Fruit fly (Drosophila melanogaster) whole organism, embryonic: ENCODE data around the gene GluProRS.

Experiments
- Ada2b ChIP-seq: fragments of 200-800 bp; sonication (Bioruptor generic); IDR thresholded peaks from 2 replicates; pipeline ENCODE4 v1.3.6; 2022; ENCODE audit warnings: missing biosample characterization, missing genetic modification characterization
- Aef1 ChIP-seq: fragments of 200-800 bp; sonication (Bioruptor generic); IDR thresholded peaks from 3 replicates; pipeline ENCODE4 v1.3.6; 2022; ENCODE audit warnings: missing biosample characterization, missing genetic modification characterization
- B-H1 ChIP-seq: fragments of 200-800 bp; sonication (Bioruptor generic); IDR thresholded peaks from 3 replicates; pipeline ENCODE4 v1.3.6; 2022; ENCODE audit warnings: missing biosample characterization, missing genetic modification characterization
- B-H2 ChIP-seq: fragments of 200-800 bp; sonication (Bioruptor generic); optimal IDR thresholded peaks from 2 replicates; lab custom pipeline; 2018; ENCODE audit warnings: missing biosample characterization, mild to moderate bottlenecking, missing genetic modification characterization
- CG10274 ChIP-seq: fragments of 200-800 bp; sonication (Bioruptor generic); optimal IDR thresholded peaks from 3 replicates; lab custom pipeline; 2017; ENCODE audit warnings: missing biosample characterization, mild to moderate bottlenecking, missing genetic modification characterization
- CG11093 ChIP-seq: fragments of 200-800 bp; sonication (Bioruptor generic); IDR thresholded peaks from 3 replicates; pipeline ENCODE4 v1.3.6; 2022; ENCODE audit warnings: missing biosample characterization, missing genetic modification characterization
- CG14050 ChIP-seq: fragments of 200-800 bp; sonication (Bioruptor generic); IDR thresholded peaks from 3 replicates; pipeline ENCODE4 v1.3.6; 2022; ENCODE audit warnings: missing biosample characterization, missing genetic modification characterization
- CG1529 ChIP-seq: fragments of 200-800 bp; sonication (Bioruptor generic); optimal IDR thresholded peaks from 3 replicates; lab custom pipeline; 2018; ENCODE audit warnings: missing biosample characterization, missing genetic modification characterization
- CG15601 ChIP-seq: fragments of 200-800 bp; sonication (Bioruptor generic); optimal IDR thresholded peaks from 3 replicates; lab custom pipeline; 2019; ENCODE audit warnings: missing biosample characterization, mild to moderate bottlenecking, missing genetic modification characterization, moderate library complexity
- CG1647 ChIP-seq: fragments of 200-800 bp; sonication (Bioruptor generic); optimal IDR thresholded peaks from 3 replicates; lab custom pipeline; 2016; ENCODE audit warnings: missing biosample characterization, missing genetic modification characterization
- CG17568 ChIP-seq: fragments of 200-800 bp; sonication (Bioruptor generic); optimal IDR thresholded peaks from 2 replicates; lab custom pipeline; 2018; ENCODE audit warnings: missing biosample characterization, mild to moderate bottlenecking, missing genetic modification characterization, moderate library complexity
- CG18476 ChIP-seq: fragments of 200-800 bp; sonication (Bioruptor generic); optimal IDR thresholded peaks from 2 replicates; lab custom pipeline; 2016; ENCODE audit warnings: missing biosample characterization, mild to moderate bottlenecking, missing genetic modification characterization
- CG2199 ChIP-seq: fragments of 200-800 bp; sonication (Bioruptor generic); IDR thresholded peaks from 3 replicates; pipeline ENCODE4 v1.3.6; 2022; ENCODE audit warnings: missing biosample characterization, missing genetic modification characterization
- CG30403 ChIP-seq: fragments of 200-800 bp; sonication (Bioruptor generic); optimal IDR thresholded peaks from 3 replicates; lab custom pipeline; 2016; ENCODE audit warnings: missing biosample characterization, missing genetic modification characterization
- CG33557 ChIP-seq: fragments of 200-800 bp; sonication (Bioruptor generic); optimal IDR thresholded peaks from 2 replicates; lab custom pipeline; 2019; ENCODE audit warnings: missing biosample characterization, mild to moderate bottlenecking, missing genetic modification characterization, moderate library complexity
- CG43689 ChIP-seq: fragments of 200-800 bp; sonication (Bioruptor generic); IDR thresholded peaks from 2 replicates; pipeline ENCODE4 v1.3.6; 2022; ENCODE audit warnings: missing biosample characterization, missing genetic modification characterization
- CG4730 ChIP-seq: fragments of 200-800 bp; sonication (Bioruptor generic); IDR thresholded peaks from 2 replicates; pipeline ENCODE4 v1.3.6; 2022; ENCODE audit warnings: missing biosample characterization, missing genetic modification characterization
- CG6791 ChIP-seq: fragments of 200-800 bp; sonication (Bioruptor generic); IDR thresholded peaks from 3 replicates; pipeline ENCODE4 v1.3.6; 2022; ENCODE audit warnings: missing biosample characterization, missing genetic modification characterization; ENCODE audit not compliant: partially characterized antibody
- CG7372 ChIP-seq: fragments of 200-800 bp; sonication (Bioruptor generic); IDR thresholded peaks from 2 replicates; pipeline ENCODE4 v1.3.6; 2022; ENCODE audit warnings: missing biosample characterization, missing genetic modification characterization
- CG8944 ChIP-seq: fragments of 200-800 bp; sonication (Bioruptor generic); optimal IDR thresholded peaks from 3 replicates; lab custom pipeline; 2016; ENCODE audit warnings: missing biosample characterization, missing genetic modification characterization
- D19A ChIP-seq: fragments of 200-800 bp; optimal IDR thresholded peaks from 3 replicates; lab custom pipeline; 2019; ENCODE audit warnings: missing biosample characterization, mild to moderate bottlenecking, missing genetic modification characterization, moderate library complexity
- Dip2 ChIP-seq: fragments of 200-800 bp; sonication (Bioruptor generic); IDR thresholded peaks from 2 replicates; pipeline ENCODE4 v1.3.6; 2022; ENCODE audit warnings: missing biosample characterization, missing genetic modification characterization
- Ets65A ChIP-seq: fragments of 200-800 bp; sonication (Bioruptor generic); peaks from one replicate; lab custom pipeline; 2016; ENCODE audit warnings: missing biosample characterization, missing genetic modification characterization
- H15 ChIP-seq: fragments of 200-800 bp; sonication (Bioruptor generic); IDR thresholded peaks from 3 replicates; pipeline ENCODE4 v1.3.6; 2022; ENCODE audit warnings: missing biosample characterization, missing genetic modification characterization
- HLHmδ ChIP-seq: fragments of 200-800 bp; sonication (Bioruptor generic); optimal IDR thresholded peaks from 2 replicates; lab custom pipeline; 2018; ENCODE audit warnings: missing biosample characterization, mild to moderate bottlenecking, missing genetic modification characterization, moderate library complexity
- Hand ChIP-seq: fragments of 200-800 bp; sonication (Bioruptor generic); optimal IDR thresholded peaks from 2 replicates; lab custom pipeline; 2017; ENCODE audit warnings: mild to moderate bottlenecking, missing biosample characterization, missing genetic modification reagents, missing genetic modification characterization
- Hey ChIP-seq: fragments of 200-800 bp; sonication (Bioruptor generic); optimal IDR thresholded peaks from 3 replicates; lab custom pipeline; 2018; ENCODE audit warnings: missing biosample characterization, mild to moderate bottlenecking, missing genetic modification characterization
- HmgD ChIP-seq: fragments of 200-800 bp; sonication (Bioruptor generic); optimal IDR thresholded peaks from 3 replicates; lab custom pipeline; 2016; ENCODE audit warnings: missing biosample characterization, missing genetic modification characterization
- Jarid2 ChIP-seq: fragments of 200-800 bp; sonication (Bioruptor generic); optimal IDR thresholded peaks from 3 replicates; lab custom pipeline; 2017; ENCODE audit warnings: mild to moderate bottlenecking, missing biosample characterization, missing genetic modification reagents, missing genetic modification characterization
- Neu2 ChIP-seq: fragments of 200-800 bp; sonication (Bioruptor generic); optimal IDR thresholded peaks from 3 replicates; lab custom pipeline; 2016; ENCODE audit warnings: missing biosample characterization, missing genetic modification characterization, borderline replicate concordance
- Nf-YB ChIP-seq: fragments of 200-800 bp; sonication (Bioruptor generic); optimal IDR thresholded peaks from 3 replicates; lab custom pipeline; 2019; ENCODE audit warnings: missing biosample characterization, mild to moderate bottlenecking, missing genetic modification characterization, moderate library complexity
- Pdp1 ChIP-seq, 2 experiments: fragments of 200-800 bp; sonication (Bioruptor generic); optimal IDR thresholded peaks; 3 replicates each; lab custom pipeline; 2016; ENCODE audit warnings: missing biosample characterization in 2 of 2, missing genetic modification characterization in 2 of 2, mild to moderate bottlenecking in 1 of 2, moderate library complexity in 1 of 2
- az2 ChIP-seq: fragments of 200-800 bp; sonication (Bioruptor generic); optimal IDR thresholded peaks from 3 replicates; lab custom pipeline; 2016; ENCODE audit warnings: missing biosample characterization, missing genetic modification characterization
- bigmax ChIP-seq: fragments of 200-800 bp; sonication (Bioruptor generic); optimal IDR thresholded peaks from 2 replicates; lab custom pipeline; 2018; ENCODE audit warnings: missing biosample characterization, mild to moderate bottlenecking, missing genetic modification characterization
- crc ChIP-seq: fragments of 200-800 bp; sonication (Bioruptor generic); optimal IDR thresholded peaks from 2 replicates; lab custom pipeline; 2016; ENCODE audit warnings: missing biosample characterization, missing genetic modification characterization
- cwo ChIP-seq: fragments of 200-800 bp; sonication (Bioruptor generic); optimal IDR thresholded peaks from 3 replicates; lab custom pipeline; 2017; ENCODE audit warnings: missing biosample characterization, missing genetic modification characterization, mild to moderate bottlenecking, moderate library complexity, missing genetic modification reagents
- dm ChIP-seq: fragments of 200-800 bp; sonication (Bioruptor generic); optimal IDR thresholded peaks from 3 replicates; lab custom pipeline; 2016; ENCODE audit warnings: missing biosample characterization, missing genetic modification characterization
- ems ChIP-seq: fragments of 200-800 bp; sonication (Bioruptor generic); optimal IDR thresholded peaks from 3 replicates; lab custom pipeline; 2016; ENCODE audit warnings: missing biosample characterization, missing genetic modification characterization
- eve ChIP-seq, 2 experiments: fragments of >200 bp; optimal IDR thresholded peaks; 2 replicates each; lab custom pipeline; 2017; ENCODE audit warnings: missing biosample characterization in 2 of 2, missing genetic modification characterization in 2 of 2
- fd102C ChIP-seq: fragments of 200-800 bp; sonication (Bioruptor generic); optimal IDR thresholded peaks from 2 replicates; lab custom pipeline; 2018; ENCODE audit warnings: missing biosample characterization, mild to moderate bottlenecking, missing genetic modification characterization, moderate library complexity
- inv ChIP-seq: fragments of 200-800 bp; sonication (Bioruptor generic); IDR thresholded peaks from 2 replicates; pipeline ENCODE4 v1.3.6; 2022; ENCODE audit warnings: missing biosample characterization, missing genetic modification characterization; ENCODE audit not compliant: partially characterized antibody
- lola ChIP-seq, 3 experiments: fragments of >200 bp in 2 of 3; fragments of 200-800 bp in 1 of 3; sonication (Bioruptor generic) in 1 of 3; optimal IDR thresholded peaks; 2 replicates each; lab custom pipeline; 2017 to 2019; ENCODE audit warnings: missing biosample characterization in 3 of 3, missing genetic modification characterization in 3 of 3, mild to moderate bottlenecking in 1 of 3, moderate library complexity in 1 of 3
- mld ChIP-seq: fragments of 200-800 bp; sonication (Bioruptor generic); IDR thresholded peaks from 3 replicates; pipeline ENCODE4 v1.3.6; 2022; ENCODE audit warnings: missing biosample characterization, missing genetic modification characterization; ENCODE audit not compliant: partially characterized antibody
- oc ChIP-seq: fragments of 200-800 bp; sonication (Bioruptor generic); optimal IDR thresholded peaks from 2 replicates; lab custom pipeline; 2018; ENCODE audit warnings: missing biosample characterization, mild to moderate bottlenecking, missing genetic modification characterization, moderate library complexity
- pho ChIP-seq: fragments of 200-800 bp; sonication (Bioruptor generic); optimal IDR thresholded peaks from 2 replicates; lab custom pipeline; 2016; ENCODE audit warnings: missing biosample characterization, missing genetic modification characterization
- ranshi ChIP-seq: fragments of 200-800 bp; sonication (Bioruptor generic); IDR thresholded peaks from 2 replicates; pipeline ENCODE4 v1.3.6; 2022; ENCODE audit warnings: missing biosample characterization, missing genetic modification characterization
- sens-2 ChIP-seq: fragments of 200-800 bp; sonication (Bioruptor generic); IDR thresholded peaks from 2 replicates; pipeline ENCODE4 v1.3.6; 2022; ENCODE audit warnings: missing biosample characterization, missing genetic modification characterization
- trem ChIP-seq: fragments of 200-800 bp; optimal IDR thresholded peaks from 3 replicates; lab custom pipeline; 2019; ENCODE audit warnings: missing biosample characterization, mild to moderate bottlenecking, missing genetic modification characterization, moderate library complexity
- zfh2 ChIP-seq: fragments of 200-800 bp; sonication (Bioruptor generic); optimal IDR thresholded peaks from 2 replicates; lab custom pipeline; 2016; ENCODE audit warnings: missing biosample characterization, missing genetic modification characterization

Gene GluProRS

dm6 chr3R:23920874-23921539 is 37.2 kb downstream of the GluProRS start (continued):
- TF ChIP-seq ems (GFP tag; lab: Kevin White, UChicago) (peak; percentile 7), Hand (GFP tag; lab: Kevin White, UChicago) (peak; percentile 22), CG14050 (GFP tag; lab: Robert Waterston, UW) (peak; percentile 40; the same call in 1 of the 3 replicates), oc (peak; percentile 59), CG4730 (GFP tag; lab: Robert Waterston, UW) (0 out of 2 replicates have a peak, but pooled peaks have one; percentile 15), B-H2 (GFP tag; lab: Kevin White, UChicago) (peak; percentile 85), CG6791 (GFP tag; lab: Robert Waterston, UW) (no peak), CG11093 (0 out of 3 replicates have a peak, but pooled peaks have one; percentile 16), Nf-YB (GFP tag; lab: Kevin White, UChicago) (peak; percentile 16), Dip2 (GFP tag; lab: Robert Waterston, UW) (no peak), Ada2b (GFP tag; lab: Robert Waterston, UW) (0 out of 2 replicates have a peak, but pooled peaks have one; percentile 13), CG15601 (tag; lab: Kevin White, UChicago) (no peak), bigmax (GFP tag; lab: Kevin White, UChicago) (no peak), az2 (GFP tag; lab: Kevin White, UChicago) (no peak), CG1647 (GFP tag; lab: Kevin White, UChicago) (no peak), D19A (tag; lab: Kevin White, UChicago) (no peak), crc (peak; percentile 8), Jarid2 (GFP tag; lab: Kevin White, UChicago) (peak; percentile 11), Neu2 (GFP tag; lab: Kevin White, UChicago) (no peak), pho (peak; percentile 61), mld (no peak), zfh2 (GFP tag; lab: Kevin White, UChicago) (peak; percentile 74), dm (GFP tag; lab: Kevin White, UChicago) (no peak), cwo (GFP tag; lab: Kevin White, UChicago) (peak; percentile 53), CG30403 (GFP tag; lab: Kevin White, UChicago) (no peak), eve (GFP tag; optimal IDR thresholded peaks at IDR 0.05; lab: Kevin White, UChicago) (no peak), inv (GFP tag; lab: Robert Waterston, UW) (no peak), trem (tag; lab: Kevin White, UChicago) (no peak), CG8944 (GFP tag; lab: Kevin White, UChicago) (peak; percentile 10), Aef1 (GFP tag; lab: Robert Waterston, UW) (peak; percentile 48; the same call in 1 of the 3 replicates), HmgD (GFP tag; lab: Kevin White, UChicago) (no peak), CG17568 (GFP tag; lab: Kevin White, UChicago) (no peak), CG33557 (GFP tag; lab: Kevin White, UChicago) (no peak), CG2199 (no peak), CG10274 (GFP tag; lab: Kevin White, UChicago) (no peak), fd102C (GFP tag; lab: Kevin White, UChicago) (no peak), lola (GFP tag; optimal IDR thresholded peaks at IDR 0.05; lab: Kevin White, UChicago) (no peak), B-H1 (GFP tag; lab: Robert Waterston, UW) (peak; percentile 30; the same call in 1 of the 3 replicates), Ets65A (GFP tag; lab: Kevin White, UChicago) (peak; percentile 94), CG7372 (GFP tag; lab: Robert Waterston, UW) (peak; percentile 29; the same call in 1 of the 2 replicates), ranshi (GFP tag; lab: Robert Waterston, UW) (peak; percentile 63; the same call in 1 of the 2 replicates), sens-2 (GFP tag; lab: Robert Waterston, UW) (no peak), CG18476 (GFP tag; lab: Kevin White, UChicago) (no peak), H15 (GFP tag; lab: Robert Waterston, UW) (no peak), Hey (tag; lab: Kevin White, UChicago) (peak; percentile 14), Pdp1 (GFP tag; optimal IDR thresholded peaks at IDR 0.05; lab: Kevin White, UChicago) (peak; percentile 3 to 9), CG43689 (GFP tag; lab: Robert Waterston, UW) (no peak), CG1529 (GFP tag; lab: Kevin White, UChicago) (no peak), HLHmδ (GFP tag; lab: Kevin White, UChicago) (no peak)
